Fruit fly (Drosophila melanogaster) Kc167 (cell line): ENCODE data around the gene twe.

Experiments
- Myc ChIP-seq: fragments of >200 bp; optimal IDR thresholded peaks from 2 replicates; lab custom pipeline; 2017; ENCODE audit warnings: missing external identifiers
- h ChIP-seq: fragments of >200 bp; optimal IDR thresholded peaks from 3 replicates; lab custom pipeline; 2018; ENCODE audit warnings: missing external identifiers
- ttk ChIP-seq: sonication (Bioruptor generic); optimal IDR thresholded peaks from 2 replicates; lab custom pipeline; 2017; ENCODE audit warnings: missing external identifiers

dm6 chr2L:16231265-16231664 lies 30.4 kb downstream of the twe start, which contains the start of gene Ca-Ma2d:
- TF ChIP-seq ttk (lab: Kevin White, UChicago) (no peak), h (lab: Kevin White, UChicago) (no peak), Myc (lab: Kevin White, UChicago) (no peak)
